Worm (Caenorhabditis elegans) whole organism, L2 larva: ENCODE data around the gene mrps-26.

ENCODE experiments used
- F13H6.1 ChIP-seq: sonication (generic microtip); optimal IDR thresholded peaks from 2 replicates; lab custom pipeline; 2016; ENCODE audit warnings: missing genetic modification characterization, missing compliant biosample characterization
- ama-1 ChIP-seq: fragments of 150-350 bp; optimal IDR thresholded peaks from 2 replicates; lab custom pipeline; 2018; ENCODE audit warnings: inconsistent platforms
- blmp-1 ChIP-seq: sonication (generic microtip); optimal IDR thresholded peaks from 2 replicates; lab custom pipeline; 2017; ENCODE audit warnings: missing genetic modification characterization, mild to moderate bottlenecking, missing compliant biosample characterization, antibody characterized with exemption, moderate library complexity; ENCODE audit not compliant: insufficient read depth
- ceh-16 ChIP-seq: fragments of 150-350 bp; optimal IDR thresholded peaks from 2 replicates; lab custom pipeline; 2014; ENCODE audit warnings: missing biosample characterization, missing genetic modification characterization
- ceh-82 ChIP-seq: fragments of 150-350 bp; optimal IDR thresholded peaks from 2 replicates; lab custom pipeline; 2014; ENCODE audit warnings: missing biosample characterization, missing genetic modification characterization
- egl-27 ChIP-seq: sonication (generic microtip); optimal IDR thresholded peaks from 3 replicates; lab custom pipeline; 2017; ENCODE audit warnings: missing biosample characterization, missing genetic modification reagents, missing genetic modification characterization
- lsy-2 ChIP-seq, 2 experiments: fragments of 150-350 bp in 1 of 2; sonication (generic microtip) in 1 of 2; optimal IDR thresholded peaks; 2 replicates each; lab custom pipeline; 2014 to 2017; ENCODE audit warnings: missing biosample characterization in 2 of 2, missing genetic modification characterization in 2 of 2
- nhr-129 ChIP-seq: fragments of 150-350 bp; optimal IDR thresholded peaks from 2 replicates; lab custom pipeline; 2014; ENCODE audit warnings: missing biosample characterization, missing genetic modification characterization
- nhr-23 ChIP-seq: fragments of 150-350 bp; optimal IDR thresholded peaks from 2 replicates; lab custom pipeline; 2014; ENCODE audit warnings: missing biosample characterization, missing genetic modification reagents, missing genetic modification characterization
- peb-1 ChIP-seq: fragments of 150-350 bp; optimal IDR thresholded peaks from 2 replicates; lab custom pipeline; 2014; ENCODE audit warnings: missing biosample characterization, missing genetic modification characterization
- snpc-4 ChIP-seq: fragments of 150-350 bp; optimal IDR thresholded peaks from 2 replicates; lab custom pipeline; 2014; ENCODE audit warnings: missing biosample characterization, missing genetic modification characterization
- zag-1 ChIP-seq: fragments of 150-350 bp; optimal IDR thresholded peaks from 2 replicates; lab custom pipeline; 2014; ENCODE audit warnings: missing biosample characterization, missing genetic modification characterization
- ztf-11 ChIP-seq: sonication (generic microtip); optimal IDR thresholded peaks from 2 replicates; lab custom pipeline; 2017; ENCODE audit warnings: missing biosample characterization, missing genetic modification characterization

DNA sequence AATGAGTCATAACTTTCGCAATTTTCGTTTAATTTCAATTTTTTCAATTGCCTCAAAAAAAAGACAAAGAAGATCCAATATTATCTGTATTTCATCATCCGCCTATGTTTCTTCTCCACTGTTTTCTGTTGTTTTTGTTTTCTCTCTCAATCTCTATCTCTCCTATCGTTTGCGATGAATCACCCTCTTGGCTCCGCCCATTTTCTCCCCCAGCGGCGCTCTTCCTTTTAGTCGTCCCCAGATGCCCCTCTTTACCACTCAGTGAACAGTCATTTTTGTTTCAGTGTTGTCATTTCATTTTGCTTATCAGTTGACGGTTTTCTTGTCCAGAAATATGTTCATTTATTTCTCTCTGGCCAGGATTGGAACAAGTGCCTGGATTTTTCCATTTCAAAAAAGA, 9.5 kb upstream of the mrps-26 start:
- TF ChIP-seq blmp-1 (tag; lab: Kevin White, UChicago) (no peak), peb-1 (no peak), egl-27 (tag; lab: Kevin White, UChicago) (no peak), F13H6.1 (tag; lab: Kevin White, UChicago) (no peak), snpc-4 (tag; lab: Kevin White, UChicago) (no peak), ztf-11 (tag; lab: Kevin White, UChicago) (no peak), ceh-16 (no peak), nhr-23 (no peak), lsy-2 (tag; optimal IDR thresholded peaks at IDR 0.05; lab: Kevin White, UChicago) (no peak), nhr-129 (tag; lab: Kevin White, UChicago) (peak; percentile 61), zag-1 (tag; lab: Kevin White, UChicago) (no peak), ama-1 (lab: Kevin White, UChicago) (no peak), ceh-82 (tag; lab: Kevin White, UChicago) (no peak)
